Worm (Caenorhabditis elegans): Measurements from ENCODE around the gene Y54G2A.10.

The Y54G2A.10 gene

DNA sequence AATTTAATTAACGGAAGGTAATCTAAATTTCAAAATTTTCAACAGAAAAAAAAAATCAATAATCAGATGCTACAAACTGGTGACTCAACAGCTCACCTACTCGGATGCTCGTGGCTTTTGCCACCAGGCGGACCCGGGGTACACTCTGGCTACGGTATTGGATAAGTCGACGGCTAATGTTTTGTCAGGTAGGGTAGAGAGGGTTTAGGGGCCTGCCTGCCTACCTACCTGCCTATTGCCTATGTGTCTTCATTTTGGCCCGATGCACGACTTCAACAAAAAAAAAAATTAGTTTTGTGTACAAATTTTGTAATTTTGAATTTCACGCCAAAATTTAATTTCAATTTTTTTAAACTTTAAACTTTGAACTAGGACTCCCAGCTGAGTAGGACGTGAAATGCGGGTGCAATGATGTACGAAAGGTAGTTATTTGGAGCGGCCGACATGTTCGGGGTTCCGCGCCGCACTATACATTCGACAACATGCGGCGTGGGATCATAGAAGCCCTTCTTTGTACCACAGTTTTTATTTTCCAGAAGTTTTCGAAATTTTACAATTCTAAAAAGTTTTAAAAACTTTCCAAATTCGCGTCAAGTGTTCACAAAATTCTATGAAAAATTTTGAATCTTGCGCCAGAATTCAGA is 26.1 kb downstream of the Y54G2A.10 start:
- TF ChIP-seq zag-1 (tag; optimal IDR thresholded peaks at IDR 0.05) (no peak), snpc-4 (tag; optimal IDR thresholded peaks at IDR 0.05) (peak; percentile 24), lsy-12 (tag; optimal IDR thresholded peaks at IDR 0.05) (peak; percentile 53)

ce11 chrIV:2826335-2826734 is 26.8 kb downstream of the Y54G2A.10 start:
- TF ChIP-seq zag-1 (tag; optimal IDR thresholded peaks at IDR 0.05) = no peak
- no peak for TF ChIP-seq nhr-12 (tag; optimal IDR thresholded peaks at IDR 0.05)
- no peak for TF ChIP-seq mdl-1 (tag; optimal IDR thresholded peaks at IDR 0.05)

DNA sequence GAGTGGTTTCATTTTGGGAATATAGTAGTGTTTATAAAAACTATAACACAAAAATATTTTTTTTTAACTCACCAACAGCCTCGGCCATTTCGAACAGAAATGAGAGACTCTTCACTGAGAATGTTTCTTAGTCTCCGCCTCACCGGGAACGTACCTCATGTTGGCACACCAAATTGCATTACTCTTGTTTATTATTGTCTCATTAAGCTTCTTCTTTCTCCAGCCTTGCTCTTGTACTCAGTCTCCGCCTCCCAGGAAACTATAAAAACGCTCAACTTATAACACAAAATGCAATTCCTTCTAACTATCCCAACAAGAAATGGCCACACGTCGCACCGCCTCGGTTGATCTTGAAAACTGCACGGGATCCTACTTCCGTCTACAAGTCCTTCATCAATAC is 33.1 kb downstream of the Y54G2A.10 start, which contains the start of the genes Y54G2A.48 and pudl-1:
Gene Y54G2A.48, minus strand, starts transcription at position 101 of the 400 bp plus-strand sequence.
Gene pudl-1, plus strand, starts transcription at position 320 of the 400 bp plus-strand sequence.
- TF ChIP-seq daf-12 (tag; optimal IDR thresholded peaks at IDR 0.05) = no peak
- no peak for TF ChIP-seq mdl-1 (tag; optimal IDR thresholded peaks at IDR 0.05)
- no peak for TF ChIP-seq nhr-28 (tag; optimal IDR thresholded peaks at IDR 0.05)
- TF ChIP-seq nhr-76 (tag; optimal IDR thresholded peaks at IDR 0.05) = no peak
- TF ChIP-seq egl-5 (tag; optimal IDR thresholded peaks at IDR 0.05) = no peak
- no peak for TF ChIP-seq nhr-237 (tag; optimal IDR thresholded peaks at IDR 0.05)
- TF ChIP-seq nhr-23 (tag; optimal IDR thresholded peaks at IDR 0.05) = no peak
- no peak for TF ChIP-seq ceh-28 (tag; optimal IDR thresholded peaks at IDR 0.05)
- TF ChIP-seq zag-1 (tag; optimal IDR thresholded peaks at IDR 0.05) = no peak
- TF ChIP-seq pha-4 (tag; optimal IDR thresholded peaks at IDR 0.05) = no peak
- no peak for TF ChIP-seq aly-2 (tag; optimal IDR thresholded peaks at IDR 0.05)
- TF ChIP-seq snpc-4 (tag; optimal IDR thresholded peaks at IDR 0.05) = no peak

ce11 chrIV:2834516-2834915 is 35.0 kb downstream of the Y54G2A.10 start, which contains the start of gene pudl-2:
Gene pudl-2, plus strand, starts transcription at chrIV:2834816.
- TF ChIP-seq zag-1 (tag; optimal IDR thresholded peaks at IDR 0.05) (no peak), eor-1 (tag; optimal IDR thresholded peaks at IDR 0.05) (no peak), mdl-1 (tag; optimal IDR thresholded peaks at IDR 0.05) (no peak), ceh-82 (tag; optimal IDR thresholded peaks at IDR 0.05) (no peak), fos-1 (tag; optimal IDR thresholded peaks at IDR 0.05) (no peak), unc-39 (tag; optimal IDR thresholded peaks at IDR 0.05) (no peak), pqm-1 (tag; optimal IDR thresholded peaks at IDR 0.05) (no peak)

ce11 chrIV:2835364-2835763 is 35.9 kb downstream of the Y54G2A.10 start, which contains the start of gene clec-82:
Gene clec-82, plus strand, starts transcription at chrIV:2835664.
- no peak for TF ChIP-seq nhr-25 (tag; optimal IDR thresholded peaks at IDR 0.05)
- TF ChIP-seq jun-1 (tag; optimal IDR thresholded peaks at IDR 0.05) = no peak
- TF ChIP-seq ZK546.5 (tag; optimal IDR thresholded peaks at IDR 0.05) = no peak
- TF ChIP-seq nhr-76 (tag; optimal IDR thresholded peaks at IDR 0.05) = no peak
- TF ChIP-seq sea-2 (GFP tag; optimal IDR thresholded peaks at IDR 0.05) = no peak
- no peak for TF ChIP-seq elt-1 (tag; optimal IDR thresholded peaks at IDR 0.05)
- TF ChIP-seq fos-1 (tag; optimal IDR thresholded peaks at IDR 0.05) = no peak
- no peak for TF ChIP-seq ceh-28 (tag; optimal IDR thresholded peaks at IDR 0.05)

DNA sequence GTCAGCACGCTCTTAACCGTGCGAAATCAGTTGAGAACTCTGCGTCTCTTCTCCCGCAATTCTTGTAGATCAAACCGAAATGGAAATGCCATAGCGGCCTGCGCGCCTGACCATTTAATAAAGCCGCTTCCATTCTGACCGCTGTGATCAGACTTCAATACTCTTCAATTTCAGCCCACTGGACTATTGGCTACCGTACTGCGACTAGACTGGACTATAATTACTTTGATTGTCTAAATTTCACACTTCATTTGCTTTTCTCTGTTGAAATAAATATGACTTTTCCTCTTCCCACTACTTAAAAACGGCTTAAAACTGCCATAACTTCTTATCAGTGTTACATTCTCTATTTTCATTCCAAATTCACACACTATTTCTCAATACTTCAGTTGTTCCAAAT is 38.8 kb downstream of the Y54G2A.10 start, which contains the start of gene Y54G2A.7:
Gene Y54G2A.7, plus strand, starts transcription at position 301 of the 400 bp plus-strand sequence.
- TF ChIP-seq hmg-11 (tag; optimal IDR thresholded peaks at IDR 0.05) (no peak), mdl-1 (tag; optimal IDR thresholded peaks at IDR 0.05) (no peak), mml-1 (tag; optimal IDR thresholded peaks at IDR 0.05) (no peak), eor-1 (tag; optimal IDR thresholded peaks at IDR 0.05) (no peak), lin-39 (tag; optimal IDR thresholded peaks at IDR 0.05) (no peak), elt-2 (tag; optimal IDR thresholded peaks at IDR 0.05) (peak; percentile 19)

ce11 chrIV:2841260-2841659 is 41.8 kb downstream of the Y54G2A.10 start, which contains the start of gene clec-83:
Gene clec-83, minus strand, starts transcription at chrIV:2841472.
- TF ChIP-seq ztf-4 (tag; optimal IDR thresholded peaks at IDR 0.05) = no peak
- TF ChIP-seq hmg-11 (tag; optimal IDR thresholded peaks at IDR 0.05) = no peak
- TF ChIP-seq snpc-4 (tag; optimal IDR thresholded peaks at IDR 0.05) = no peak
- TF ChIP-seq nhr-67 (tag; optimal IDR thresholded peaks at IDR 0.05) = no peak
- TF ChIP-seq fkh-10 (GFP tag; optimal IDR thresholded peaks at IDR 0.05) = no peak
- TF ChIP-seq ceh-16 (tag; optimal IDR thresholded peaks at IDR 0.05) = no peak
- no peak for TF ChIP-seq nhr-77 (tag; optimal IDR thresholded peaks at IDR 0.05)
- no peak for TF ChIP-seq nhr-11 (tag; optimal IDR thresholded peaks at IDR 0.05)
- TF ChIP-seq pqm-1 (tag; optimal IDR thresholded peaks at IDR 0.05) = peak; percentile 27
- TF ChIP-seq elt-2 (tag; optimal IDR thresholded peaks at IDR 0.05) = peak; percentile 55
- no peak for TF ChIP-seq skn-1 (tag; optimal IDR thresholded peaks at IDR 0.05)
- peak; percentile 28 for TF ChIP-seq pha-4 (tag; optimal IDR thresholded peaks at IDR 0.05)
- TF ChIP-seq lsy-12 (tag; optimal IDR thresholded peaks at IDR 0.05) = no peak
- TF ChIP-seq ceh-9 (tag; optimal IDR thresholded peaks at IDR 0.05) = no peak
- no peak for TF ChIP-seq zag-1 (tag; optimal IDR thresholded peaks at IDR 0.05)
- no peak for TF ChIP-seq R02D3.7 (tag; optimal IDR thresholded peaks at IDR 0.05)
- TF ChIP-seq nhr-25 (tag; optimal IDR thresholded peaks at IDR 0.05) = no peak
- TF ChIP-seq elt-1 (tag; optimal IDR thresholded peaks at IDR 0.05) = no peak

Data from whole organism, L3 larva.